Fruit fly (Drosophila melanogaster) whole organism, embryonic: ENCODE results near the gene Egfrap.

Experiments used
- Bdp1 ChIP-seq: fragments of 200-800 bp; sonication (Bioruptor generic); optimal IDR thresholded peaks from 3 replicates; lab custom pipeline; 2016; ENCODE audit warnings: missing biosample characterization, missing genetic modification characterization
- Blimp-1 ChIP-seq: fragments of 200-800 bp; sonication (Bioruptor generic); optimal IDR thresholded peaks from 3 replicates; lab custom pipeline; 2018; ENCODE audit warnings: missing biosample characterization, missing genetic modification characterization, mild to moderate bottlenecking, moderate library complexity, missing genetic modification reagents
- CG10462 ChIP-seq: fragments of 200-800 bp; sonication (Bioruptor generic); optimal IDR thresholded peaks from 2 replicates; lab custom pipeline; 2016; ENCODE audit warnings: missing biosample characterization, missing genetic modification characterization
- CG12155 ChIP-seq: fragments of 200-800 bp; sonication (Bioruptor generic); optimal IDR thresholded peaks from 3 replicates; lab custom pipeline; 2016; ENCODE audit warnings: missing biosample characterization, missing genetic modification characterization
- CG12219 ChIP-seq: fragments of 200-800 bp; sonication (Bioruptor generic); optimal IDR thresholded peaks from 3 replicates; lab custom pipeline; 2018; ENCODE audit warnings: missing biosample characterization, mild to moderate bottlenecking, missing genetic modification characterization
- CG12299 ChIP-seq: fragments of 200-800 bp; sonication (Bioruptor generic); optimal IDR thresholded peaks from 2 replicates; lab custom pipeline; 2018; ENCODE audit warnings: missing biosample characterization, mild to moderate bottlenecking, missing genetic modification characterization
- CG15514 ChIP-seq: fragments of 200-800 bp; sonication (Bioruptor generic); optimal IDR thresholded peaks from 3 replicates; lab custom pipeline; 2017; ENCODE audit warnings: missing biosample characterization, missing genetic modification characterization, mild to moderate bottlenecking, moderate library complexity, missing genetic modification reagents
- CG1647 ChIP-seq: fragments of 200-800 bp; sonication (Bioruptor generic); optimal IDR thresholded peaks from 3 replicates; lab custom pipeline; 2016; ENCODE audit warnings: missing biosample characterization, missing genetic modification characterization
- CG17328 ChIP-seq: fragments of 200-800 bp; sonication (Bioruptor generic); IDR thresholded peaks from 2 replicates; pipeline ENCODE4 v1.3.6; 2022; ENCODE audit warnings: missing biosample characterization, missing genetic modification characterization
- CG17829 ChIP-seq: fragments of 200-800 bp; optimal IDR thresholded peaks from 2 replicates; lab custom pipeline; 2019; ENCODE audit warnings: missing biosample characterization, mild to moderate bottlenecking, missing genetic modification characterization, moderate library complexity
- CG32767 ChIP-seq: fragments of 200-800 bp; sonication (Bioruptor generic); IDR thresholded peaks from 2 replicates; pipeline ENCODE4 v1.3.6; 2022; ENCODE audit warnings: missing biosample characterization, missing genetic modification characterization
- CG3995 ChIP-seq: fragments of 200-800 bp; sonication (Bioruptor generic); optimal IDR thresholded peaks from 3 replicates; lab custom pipeline; 2016; ENCODE audit warnings: missing biosample characterization, missing genetic modification characterization
- CG42726 ChIP-seq: fragments of 200-800 bp; sonication (Bioruptor generic); IDR thresholded peaks from 2 replicates; pipeline ENCODE4 v1.3.6; 2022; ENCODE audit warnings: missing biosample characterization, missing genetic modification characterization; ENCODE audit not compliant: partially characterized antibody
- CG4617 ChIP-seq: fragments of 200-800 bp; sonication (Bioruptor generic); optimal IDR thresholded peaks from 3 replicates; lab custom pipeline; 2016; ENCODE audit warnings: missing biosample characterization, missing genetic modification characterization, borderline replicate concordance
- CG6813 ChIP-seq: fragments of 200-800 bp; sonication (Bioruptor generic); optimal IDR thresholded peaks from 2 replicates; lab custom pipeline; 2017; ENCODE audit warnings: missing biosample characterization, missing genetic modification characterization, mild to moderate bottlenecking, moderate library complexity, missing genetic modification reagents
- CG8359 ChIP-seq: fragments of 200-800 bp; sonication (Bioruptor generic); optimal IDR thresholded peaks from 2 replicates; lab custom pipeline; 2017; ENCODE audit warnings: missing biosample characterization, mild to moderate bottlenecking, missing genetic modification characterization, borderline replicate concordance
- CG8478 ChIP-seq: fragments of >200 bp; optimal IDR thresholded peaks from 2 replicates; lab custom pipeline; 2018
- CG9797 ChIP-seq: fragments of 200-800 bp; sonication (Bioruptor generic); optimal IDR thresholded peaks from 3 replicates; lab custom pipeline; 2018; ENCODE audit warnings: missing biosample characterization, mild to moderate bottlenecking, missing genetic modification characterization
- CG9876 ChIP-seq: fragments of 200-800 bp; sonication (Bioruptor generic); optimal IDR thresholded peaks from 2 replicates; lab custom pipeline; 2016; ENCODE audit warnings: missing biosample characterization, missing genetic modification characterization
- Camta ChIP-seq: fragments of 200-800 bp; sonication (Bioruptor generic); optimal IDR thresholded peaks from 2 replicates; lab custom pipeline; 2016; ENCODE audit warnings: missing biosample characterization, missing genetic modification characterization
- H2.0 ChIP-seq: fragments of 200-800 bp; sonication (Bioruptor generic); IDR thresholded peaks from 2 replicates; pipeline ENCODE4 v1.3.6; 2022; ENCODE audit warnings: missing biosample characterization, missing genetic modification characterization
- Kr ChIP-seq: fragments of 200-800 bp; sonication (Bioruptor generic); optimal IDR thresholded peaks from 2 replicates; lab custom pipeline; 2017; ENCODE audit warnings: missing biosample characterization, mild to moderate bottlenecking, missing genetic modification characterization
- MESR4 ChIP-seq: fragments of 200-800 bp; sonication (Bioruptor generic); optimal IDR thresholded peaks from 2 replicates; lab custom pipeline; 2018; ENCODE audit warnings: missing biosample characterization, mild to moderate bottlenecking, missing genetic modification characterization, moderate library complexity
- Med ChIP-seq: fragments of 200-800 bp; sonication (Bioruptor generic); peaks from one replicate; lab custom pipeline; 2016; ENCODE audit warnings: missing biosample characterization, missing genetic modification characterization, mild to moderate bottlenecking, inconsistent platforms, moderate library complexity
- Stat92E ChIP-seq, 3 experiments: fragments of >200 bp in 2 of 3; fragments of 200-800 bp in 1 of 3; sonication (Bioruptor generic) in 1 of 3; optimal IDR thresholded peaks; 2 replicates each; lab custom pipeline; 2017 to 2019; ENCODE audit warnings: missing biosample characterization in 3 of 3, missing genetic modification characterization in 3 of 3, mild to moderate bottlenecking in 1 of 3, moderate library complexity in 1 of 3
- Trl ChIP-seq, 3 experiments: fragments of >200 bp in 2 of 3; fragments of 200-800 bp in 1 of 3; sonication (Bioruptor generic) in 1 of 3; optimal IDR thresholded peaks; 2 replicates in 1 of 3; 3 replicates in 2 of 3; lab custom pipeline; 2016 to 2017; ENCODE audit warnings: missing biosample characterization in 1 of 3, missing genetic modification characterization in 1 of 3
- Usf ChIP-seq: fragments of 200-800 bp; sonication (Bioruptor generic); optimal IDR thresholded peaks from 2 replicates; lab custom pipeline; 2017; ENCODE audit warnings: missing genotype, missing biosample characterization, missing genetic modification characterization
- br ChIP-seq: fragments of >200 bp; optimal IDR thresholded peaks from 2 replicates; lab custom pipeline; 2017
- cas ChIP-seq: fragments of 200-800 bp; sonication (Bioruptor generic); IDR thresholded peaks from 2 replicates; pipeline ENCODE4 v1.3.6; 2022; ENCODE audit warnings: missing biosample characterization, missing genetic modification characterization
- cato ChIP-seq: fragments of 200-800 bp; sonication (Bioruptor generic); optimal IDR thresholded peaks from 2 replicates; lab custom pipeline; 2016; ENCODE audit warnings: missing biosample characterization, missing genetic modification characterization, borderline replicate concordance
- cg ChIP-seq: fragments of 200-800 bp; sonication (Bioruptor generic); optimal IDR thresholded peaks from 3 replicates; lab custom pipeline; 2019; ENCODE audit warnings: missing biosample characterization, mild to moderate bottlenecking, missing genetic modification characterization, moderate library complexity
- corto ChIP-seq: fragments of 200-800 bp; sonication (Bioruptor generic); optimal IDR thresholded peaks from 2 replicates; lab custom pipeline; 2016; ENCODE audit warnings: missing biosample characterization, mild to moderate bottlenecking, missing genetic modification characterization, moderate library complexity
- cwo ChIP-seq: fragments of 200-800 bp; sonication (Bioruptor generic); optimal IDR thresholded peaks from 3 replicates; lab custom pipeline; 2017; ENCODE audit warnings: missing biosample characterization, missing genetic modification characterization, mild to moderate bottlenecking, moderate library complexity, missing genetic modification reagents
- emc ChIP-seq: fragments of 200-800 bp; sonication (Bioruptor generic); optimal IDR thresholded peaks from 2 replicates; lab custom pipeline; 2016; ENCODE audit warnings: missing biosample characterization, missing genetic modification characterization
- en ChIP-seq: fragments of 200-800 bp; sonication (Bioruptor generic); optimal IDR thresholded peaks from 2 replicates; lab custom pipeline; 2016; ENCODE audit warnings: missing biosample characterization, missing genetic modification characterization
- fu2 ChIP-seq: fragments of 200-800 bp; sonication (Bioruptor generic); optimal IDR thresholded peaks from 2 replicates; lab custom pipeline; 2016; ENCODE audit warnings: missing biosample characterization, missing genetic modification characterization
- gfzf ChIP-seq: fragments of 200-800 bp; sonication (Bioruptor generic); optimal IDR thresholded peaks from 2 replicates; lab custom pipeline; 2016; ENCODE audit warnings: missing biosample characterization, mild to moderate bottlenecking, missing genetic modification characterization, moderate library complexity
- grau ChIP-seq: fragments of 200-800 bp; optimal IDR thresholded peaks from 3 replicates; lab custom pipeline; 2019; ENCODE audit warnings: missing biosample characterization, mild to moderate bottlenecking, missing genetic modification characterization, moderate library complexity
- jumu ChIP-seq: fragments of 200-800 bp; sonication (Bioruptor generic); optimal IDR thresholded peaks from 3 replicates; lab custom pipeline; 2016; ENCODE audit warnings: missing biosample characterization, missing genetic modification characterization
- kni ChIP-seq: fragments of 200-800 bp; sonication (Bioruptor generic); optimal IDR thresholded peaks from 3 replicates; lab custom pipeline; 2017; ENCODE audit warnings: mild to moderate bottlenecking, missing biosample characterization, missing genetic modification reagents, missing genetic modification characterization
- lab ChIP-seq: fragments of 200-800 bp; sonication (Bioruptor generic); optimal IDR thresholded peaks from 3 replicates; lab custom pipeline; 2017; ENCODE audit warnings: missing biosample characterization, missing genetic modification characterization, mild to moderate bottlenecking, moderate library complexity, missing genetic modification reagents
- mam ChIP-seq: fragments of 200-800 bp; sonication (Bioruptor generic); optimal IDR thresholded peaks from 3 replicates; lab custom pipeline; 2016; ENCODE audit warnings: missing biosample characterization, missing genetic modification characterization
- pb ChIP-seq: fragments of 200-800 bp; sonication (Bioruptor generic); optimal IDR thresholded peaks from 3 replicates; lab custom pipeline; 2016; ENCODE audit warnings: missing biosample characterization, missing genetic modification characterization
- pfk ChIP-seq: fragments of 200-800 bp; sonication (Bioruptor generic); optimal IDR thresholded peaks from 2 replicates; lab custom pipeline; 2018; ENCODE audit warnings: missing biosample characterization, mild to moderate bottlenecking, missing genetic modification characterization, moderate library complexity
- shn ChIP-seq: fragments of 200-800 bp; sonication (Bioruptor generic); optimal IDR thresholded peaks from 3 replicates; lab custom pipeline; 2016; ENCODE audit warnings: missing biosample characterization, missing genetic modification characterization
- slbo ChIP-seq: fragments of 200-800 bp; sonication (Bioruptor generic); IDR thresholded peaks from 2 replicates; pipeline ENCODE4 v1.3.6; 2022; ENCODE audit warnings: missing biosample characterization, missing genetic modification characterization
- tx ChIP-seq: fragments of 200-800 bp; sonication (Bioruptor generic); optimal IDR thresholded peaks from 2 replicates; lab custom pipeline; 2016; ENCODE audit warnings: missing biosample characterization, missing genetic modification characterization
- vfl ChIP-seq: fragments of 200-800 bp; sonication (Bioruptor generic); optimal IDR thresholded peaks from 2 replicates; lab custom pipeline; 2016; ENCODE audit warnings: missing biosample characterization, missing genetic modification characterization
- wek ChIP-seq: fragments of 200-800 bp; sonication (Bioruptor generic); optimal IDR thresholded peaks from 3 replicates; lab custom pipeline; 2018; ENCODE audit warnings: missing biosample characterization, mild to moderate bottlenecking, missing genetic modification characterization, moderate library complexity
- zf30C ChIP-seq: fragments of 200-800 bp; sonication (Bioruptor generic); optimal IDR thresholded peaks from 3 replicates; lab custom pipeline; 2018; ENCODE audit warnings: missing biosample characterization, mild to moderate bottlenecking, missing genetic modification characterization
- zfh1 ChIP-seq: fragments of 200-800 bp; sonication (Bioruptor generic); IDR thresholded peaks from 3 replicates; pipeline ENCODE4 v1.3.6; 2022; ENCODE audit warnings: missing biosample characterization, missing genetic modification characterization

The Egfrap gene

dm6 chr3L:5932363-5932914 is 18.0 kb downstream of the Egfrap start, which contains the start of gene Rcc1 (continued):
- TF ChIP-seq CG32767 (no peak), en (no peak), Stat92E (GFP tag; optimal IDR thresholded peaks at IDR 0.05; lab: Kevin White, UChicago) (peak in 1 of 3 experiments; percentile 4), lab (GFP tag; lab: Kevin White, UChicago) (no peak), br (lab: Kevin White, UChicago) (no peak), wek (GFP tag; lab: Kevin White, UChicago) (no peak), Camta (GFP tag; lab: Kevin White, UChicago) (no peak), CG4617 (GFP tag; lab: Kevin White, UChicago) (peak; percentile 29), CG3995 (GFP tag; lab: Kevin White, UChicago) (peak; percentile 27), pfk (GFP tag; lab: Kevin White, UChicago) (no peak), fu2 (no peak), zfh1 (no peak), corto (GFP tag; lab: Kevin White, UChicago) (no peak), CG12155 (GFP tag; lab: Kevin White, UChicago) (peak; percentile 57), pb (GFP tag; lab: Kevin White, UChicago) (no peak), Trl (optimal IDR thresholded peaks at IDR 0.05; lab: Kevin White, UChicago) (no peak), Trl (GFP tag; optimal IDR thresholded peaks at IDR 0.05; lab: Kevin White, UChicago) (peak; percentile 16), slbo (peak; percentile 28; the same call in 1 of the 2 replicates), kni (GFP tag; lab: Kevin White, UChicago) (peak; percentile 64), Kr (GFP tag; lab: Kevin White, UChicago) (no peak), CG1647 (peak; percentile 30), zf30C (GFP tag; lab: Kevin White, UChicago) (no peak), cato (no peak), emc (GFP tag; lab: Kevin White, UChicago) (no peak), CG17829 (peak; percentile 37), jumu (peak; percentile 34), CG8478 (lab: Kevin White, UChicago) (no peak), tx (GFP tag; lab: Kevin White, UChicago) (peak; percentile 0), shn (GFP tag; lab: Kevin White, UChicago) (peak; percentile 58), Blimp-1 (GFP tag; lab: Kevin White, UChicago) (no peak), Bdp1 (GFP tag; lab: Kevin White, UChicago) (peak; percentile 10), cg (GFP tag; lab: Kevin White, UChicago) (peak; percentile 82), CG10462 (GFP tag; lab: Kevin White, UChicago) (no peak), CG12299 (tag; lab: Kevin White, UChicago) (no peak)

dm6 chr3L:5927536-5927935 is 22.9 kb downstream of the Egfrap start:
- TF ChIP-seq CG12219 (no peak), gfzf (GFP tag; lab: Kevin White, UChicago) (peak; percentile 76), Med (peak; percentile 30), CG15514 (peak; percentile 87), vfl (GFP tag; lab: Kevin White, UChicago) (no peak), H2.0 (0 out of 2 replicates have a peak, but pooled peaks have one; percentile 23), cas (no peak), CG9876 (GFP tag; lab: Kevin White, UChicago) (no peak), CG6813 (GFP tag; lab: Kevin White, UChicago) (no peak), MESR4 (GFP tag; lab: Kevin White, UChicago) (peak; percentile 17), CG9797 (GFP tag; lab: Kevin White, UChicago) (peak; percentile 53), cwo (no peak), CG42726 (no peak), Usf (no peak), CG8359 (GFP tag; lab: Kevin White, UChicago) (no peak), grau (tag; lab: Kevin White, UChicago) (no peak), mam (GFP tag; lab: Kevin White, UChicago) (no peak), Trl (optimal IDR thresholded peaks at IDR 0.05; lab: Kevin White, UChicago) (no peak), Trl (GFP tag; optimal IDR thresholded peaks at IDR 0.05; lab: Kevin White, UChicago) (no peak), CG17328 (GFP tag; lab: Robert Waterston, UW) (no peak), cg (GFP tag; lab: Kevin White, UChicago) (no peak)
